Fruit fly (Drosophila melanogaster) whole organism, wandering third instar larva: Measurements from ENCODE around the gene Reph.

Experiments
- GATAd ChIP-seq: sonication (Bioruptor generic); optimal IDR thresholded peaks from 2 replicates; lab custom pipeline; 2016; ENCODE audit warnings: missing biosample characterization, missing genetic modification characterization
- HLH106 ChIP-seq: fragments of 200-800 bp; optimal IDR thresholded peaks from 3 replicates; lab custom pipeline; 2019; ENCODE audit warnings: missing biosample characterization, mild to moderate bottlenecking, missing genetic modification characterization, moderate library complexity
- pan ChIP-seq: fragments of >200 bp; optimal IDR thresholded peaks from 2 replicates; lab custom pipeline; 2017

DNA sequence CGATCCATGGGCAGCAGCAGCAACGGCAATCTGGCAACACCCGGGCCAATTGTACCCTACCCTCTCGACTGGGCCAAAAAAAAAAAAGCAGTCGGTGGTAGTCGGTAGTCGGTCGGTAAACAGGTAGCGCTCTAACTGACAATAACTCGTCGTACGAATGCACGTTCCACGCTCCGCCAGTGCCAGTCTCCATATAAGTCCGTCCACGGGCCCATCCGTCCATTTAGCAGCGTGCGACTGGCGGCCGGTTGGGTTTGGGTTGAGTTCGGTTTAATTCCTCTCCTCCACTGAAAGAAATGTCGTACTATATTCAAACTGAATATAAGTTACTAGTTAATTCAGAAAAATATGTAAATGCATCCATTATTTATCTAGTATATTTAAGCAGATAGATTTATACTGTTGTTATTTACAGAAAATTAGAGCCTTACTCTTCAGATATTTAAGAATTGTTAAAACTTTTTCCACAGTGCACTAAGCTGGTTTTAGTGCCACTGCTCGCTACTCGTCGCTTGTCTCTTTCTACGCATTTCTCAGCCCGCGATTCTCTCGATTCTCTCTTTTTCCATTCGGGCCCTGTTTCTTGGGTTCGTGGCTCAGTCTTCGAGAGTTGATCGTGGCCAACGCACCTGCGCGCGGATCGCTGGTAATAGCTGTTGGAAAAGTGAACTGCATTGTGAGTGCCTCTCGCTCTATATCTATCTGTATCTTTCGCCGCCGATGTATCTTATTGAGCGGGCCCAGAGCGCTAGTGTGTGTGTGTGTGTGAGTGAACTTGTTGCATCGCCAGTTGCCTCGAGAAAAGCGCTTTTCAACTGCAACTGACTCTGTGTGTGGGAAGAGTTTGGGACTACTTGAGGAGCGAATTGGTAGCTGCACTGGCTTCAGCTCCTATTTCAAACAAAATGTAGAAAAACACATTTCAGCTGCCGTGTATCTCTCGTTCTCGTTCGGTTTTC is 32.0 kb upstream of the Reph start, which contains the start of gene bowl:
- peak; percentile 94 for TF ChIP-seq HLH106 (tag; lab: Kevin White, UChicago)
- TF ChIP-seq pan: no peak
- TF ChIP-seq GATAd: peak; percentile 84
